Worm (Caenorhabditis elegans) whole organism, late embryonic: ENCODE data around the gene Y73C8B.2.

ENCODE experiments used
- ceh-14 ChIP-seq: sonication (generic microtip); optimal IDR thresholded peaks from 2 replicates; lab custom pipeline; 2016; ENCODE audit warnings: missing genotype, missing genetic modification characterization, missing compliant biosample characterization
- ceh-31 ChIP-seq: sonication (generic microtip); optimal IDR thresholded peaks from 2 replicates; lab custom pipeline; 2016; ENCODE audit warnings: missing genetic modification characterization, missing compliant biosample characterization
- fkh-10 ChIP-seq: fragments of 150-350 bp; optimal IDR thresholded peaks from 2 replicates; lab custom pipeline; 2014; ENCODE audit warnings: missing biosample characterization, missing genetic modification reagents, missing genetic modification characterization
- hlh-6 ChIP-seq: sonication (generic microtip); optimal IDR thresholded peaks from 2 replicates; lab custom pipeline; 2016; ENCODE audit warnings: missing genotype, missing genetic modification characterization, missing compliant biosample characterization
- odd-2 ChIP-seq: sonication (generic microtip); optimal IDR thresholded peaks from 2 replicates; lab custom pipeline; 2017; ENCODE audit warnings: antibody characterized with exemption, mild to moderate bottlenecking, missing genetic modification characterization, missing compliant biosample characterization
- unc-55 ChIP-seq: sonication (generic microtip); optimal IDR thresholded peaks from 2 replicates; lab custom pipeline; 2017; ENCODE audit warnings: missing biosample characterization, missing genetic modification reagents, missing genetic modification characterization
- unc-86 ChIP-seq: sonication (generic microtip); optimal IDR thresholded peaks from 2 replicates; lab custom pipeline; 2016; ENCODE audit warnings: missing genetic modification characterization, missing compliant biosample characterization

DNA sequence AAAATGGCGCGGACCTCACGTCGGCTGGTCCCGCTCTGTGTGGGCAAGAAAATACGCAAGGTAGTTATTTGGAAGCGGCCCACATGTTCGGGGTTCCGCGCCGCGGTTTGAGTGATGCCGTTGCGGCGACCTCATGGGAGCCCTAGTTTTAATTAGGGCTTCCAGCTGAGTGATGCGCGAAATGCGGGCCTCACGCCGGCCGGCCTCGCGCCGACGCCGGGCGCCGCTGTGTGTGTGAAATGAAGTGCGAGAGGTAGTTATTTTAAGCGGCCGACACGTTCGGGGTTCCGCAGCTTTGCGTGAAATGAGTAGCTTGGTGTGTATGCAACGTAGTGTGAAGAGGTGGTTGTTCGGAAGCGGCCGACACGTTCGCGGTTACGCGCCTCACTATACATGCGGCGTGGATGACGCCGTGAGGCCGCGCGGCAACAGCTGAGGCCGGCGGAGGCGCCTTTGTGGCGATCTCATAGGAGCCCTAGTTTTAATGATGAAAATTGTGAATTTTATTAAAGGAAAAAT is 44.8 kb downstream of the Y73C8B.2 start:
- peak; percentile 9 for TF ChIP-seq ceh-31 (tag; lab: Kevin White, UChicago)
- TF ChIP-seq ceh-14 (tag; lab: Kevin White, UChicago), result no peak
- no peak for TF ChIP-seq hlh-6 (tag; lab: Kevin White, UChicago)
- TF ChIP-seq unc-55 (GFP tag; lab: Kevin White, UChicago), result no peak
- no peak for TF ChIP-seq fkh-10
- TF ChIP-seq unc-86 (tag; lab: Kevin White, UChicago), result no peak
- TF ChIP-seq odd-2 (tag; lab: Kevin White, UChicago), result no peak
